Fruit fly (Drosophila melanogaster): Measurements from ENCODE around the gene Gk2.
A peak's percentile ranks its signal among the peaks of the same experiment; 100 is the strongest.

Gene Gk2

DNA sequence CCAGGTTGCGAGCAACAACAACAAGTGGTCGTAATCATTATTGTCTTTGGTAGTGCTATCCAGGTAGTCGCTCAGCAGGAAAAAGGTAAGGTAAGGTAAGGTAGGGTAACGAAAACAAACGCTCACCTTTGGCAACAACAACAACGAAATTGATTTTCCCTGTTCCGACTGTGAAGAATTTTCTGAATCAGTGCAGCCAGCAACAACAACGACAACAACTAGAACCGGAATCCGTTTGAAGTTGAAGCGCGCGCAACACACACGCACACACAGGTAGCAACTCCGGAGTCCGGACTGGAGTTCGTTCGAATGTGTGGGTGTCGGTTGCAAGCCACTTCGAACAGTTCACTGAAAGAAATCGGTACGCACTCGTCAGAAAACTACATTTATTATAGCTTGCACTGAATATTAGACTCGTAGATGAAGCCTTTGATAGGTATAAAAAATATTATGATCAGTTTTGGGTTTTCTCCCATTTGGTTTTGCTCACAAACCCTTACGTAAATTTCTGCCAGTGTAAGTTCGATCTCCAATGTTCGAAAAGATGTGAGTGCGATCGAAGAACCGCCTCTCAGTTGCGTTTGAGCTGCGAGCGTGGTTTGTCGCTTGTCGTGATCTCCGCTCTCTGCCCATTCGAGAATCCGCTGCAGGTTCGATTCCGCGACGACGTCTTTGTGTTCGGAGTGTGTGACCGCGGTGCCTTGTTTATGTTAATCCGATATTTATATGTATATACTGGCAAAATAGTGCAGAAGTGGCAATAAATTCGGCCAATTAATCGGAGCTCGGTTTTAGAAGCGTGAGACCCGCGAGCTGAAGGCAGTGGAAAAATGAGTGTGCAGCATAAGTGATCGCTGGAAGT lies 8.4 kb downstream of the Gk2 start, which contains the start of gene CG13921:
Gene CG13921, plus strand, starts transcription at position 570 of the 862 bp plus-strand sequence.
- TF ChIP-seq OdsH (GFP tag; optimal IDR thresholded peaks at IDR 0.05) (peak; percentile 99), usp (GFP tag; optimal IDR thresholded peaks at IDR 0.05) (no peak), dsf (GFP tag; optimal IDR thresholded peaks at IDR 0.05; ENCODE audit: borderline replicate concordance) (peak; percentile 94), Rel (GFP tag; optimal IDR thresholded peaks at IDR 0.05) (peak; percentile 97), Rel (tag; optimal IDR thresholded peaks at IDR 0.05) (peak; percentile 93), h (GFP tag; optimal IDR thresholded peaks at IDR 0.05) (peak; percentile 100), Dfd (GFP tag; optimal IDR thresholded peaks at IDR 0.05) (no peak), CG32264 (GFP tag; optimal IDR thresholded peaks at IDR 0.05) (peak; percentile 99), Mio (GFP tag; optimal IDR thresholded peaks at IDR 0.05) (peak; percentile 88), dl (GFP tag; optimal IDR thresholded peaks at IDR 0.05; ENCODE audit: insufficient read depth in 1 of 2, partially characterized antibody in 2 of 2) (no peak), Hnf4 (GFP tag; optimal IDR thresholded peaks at IDR 0.05) (peak; percentile 99), N (GFP tag; optimal IDR thresholded peaks at IDR 0.05) (no peak), sv (GFP tag; optimal IDR thresholded peaks at IDR 0.05) (peak; percentile 99), fru (GFP tag; optimal IDR thresholded peaks at IDR 0.05) (peak; percentile 99), woc (GFP tag; optimal IDR thresholded peaks at IDR 0.05) (peak; percentile 98), HLH106 (tag; optimal IDR thresholded peaks at IDR 0.05) (peak; percentile 100), Hr78 (GFP tag; optimal IDR thresholded peaks at IDR 0.05) (no peak), CG9705 (GFP tag; optimal IDR thresholded peaks at IDR 0.05) (peak; percentile 99), Dif (GFP tag; optimal IDR thresholded peaks at IDR 0.05; ENCODE audit: partially characterized antibody) (peak; percentile 4), foxo (GFP tag; optimal IDR thresholded peaks at IDR 0.05) (peak; percentile 96 to 100), lola (GFP tag; optimal IDR thresholded peaks at IDR 0.05) (no peak), Sp1 (GFP tag; optimal IDR thresholded peaks at IDR 0.05) (peak; percentile 99), dmrt93B (GFP tag; optimal IDR thresholded peaks at IDR 0.05) (peak; percentile 99), ey (GFP tag; optimal IDR thresholded peaks at IDR 0.05) (peak; percentile 99), Jra (GFP tag; optimal IDR thresholded peaks at IDR 0.05) (peak; percentile 98), rgr (GFP tag; optimal IDR thresholded peaks at IDR 0.05) (peak; percentile 99), GATAd (GFP tag; optimal IDR thresholded peaks at IDR 0.05) (peak; percentile 94), jim (GFP tag; optimal IDR thresholded peaks at IDR 0.05) (peak; percentile 33), pan (optimal IDR thresholded peaks at IDR 0.05) (no peak), psq (GFP tag; optimal IDR thresholded peaks at IDR 0.05) (peak; percentile 97), Hr83 (GFP tag; optimal IDR thresholded peaks at IDR 0.05; ENCODE audit: poor library complexity, severe bottlenecking) (peak; percentile 95), br (GFP tag; optimal IDR thresholded peaks at IDR 0.05) (peak; percentile 99), sage (GFP tag; optimal IDR thresholded peaks at IDR 0.05) (peak; percentile 99)

- no peak for TF ChIP-seq CG32264 (GFP tag; optimal IDR thresholded peaks at IDR 0.05)
- peak; percentile 51 for TF ChIP-seq Vsx2 (GFP tag; optimal IDR thresholded peaks at IDR 0.05; ENCODE audit: partially characterized antibody)
These were observed 10.0 kb downstream of the Gk2 start for dm6 chr3L:1748218-1748617.

- TF ChIP-seq fru (GFP tag; optimal IDR thresholded peaks at IDR 0.05) (no peak), sage (GFP tag; optimal IDR thresholded peaks at IDR 0.05) (no peak), Mio (GFP tag; optimal IDR thresholded peaks at IDR 0.05) (no peak), foxo (GFP tag; optimal IDR thresholded peaks at IDR 0.05) (no peak), Hr78 (GFP tag; optimal IDR thresholded peaks at IDR 0.05) (no peak)
These were observed 16.1 kb downstream of the Gk2 start for dm6 chr3L:1754262-1754661.

DNA sequence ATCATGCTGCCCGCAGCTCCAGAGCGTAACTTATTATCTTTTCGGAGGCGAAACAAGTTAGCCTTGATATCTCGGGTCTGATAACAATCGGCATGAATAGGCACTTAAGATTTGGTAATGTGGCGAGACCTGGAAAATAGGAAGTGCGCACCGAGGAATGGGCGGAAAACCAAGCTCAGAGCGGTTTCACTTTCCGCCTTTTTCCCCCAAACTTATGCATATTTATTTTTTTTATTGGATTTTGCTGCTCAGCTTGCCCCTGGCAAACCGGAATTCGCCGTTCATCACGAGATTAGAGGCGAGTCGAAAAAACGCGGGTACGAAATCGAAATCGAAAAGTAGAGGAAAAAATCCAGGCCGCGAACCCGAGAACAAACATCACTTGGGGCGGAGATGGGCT lies 16.7 kb downstream of the Gk2 start:
- TF ChIP-seq h (GFP tag; optimal IDR thresholded peaks at IDR 0.05) (no peak), lola (GFP tag; optimal IDR thresholded peaks at IDR 0.05) (no peak), br (GFP tag; optimal IDR thresholded peaks at IDR 0.05) (no peak), Vsx2 (GFP tag; optimal IDR thresholded peaks at IDR 0.05; ENCODE audit: partially characterized antibody) (no peak), CG32264 (GFP tag; optimal IDR thresholded peaks at IDR 0.05) (no peak), sage (GFP tag; optimal IDR thresholded peaks at IDR 0.05) (no peak), N (GFP tag; optimal IDR thresholded peaks at IDR 0.05) (no peak), jim (GFP tag; optimal IDR thresholded peaks at IDR 0.05) (no peak), pan (optimal IDR thresholded peaks at IDR 0.05) (no peak), CG9705 (GFP tag; optimal IDR thresholded peaks at IDR 0.05) (no peak), woc (GFP tag; optimal IDR thresholded peaks at IDR 0.05) (no peak), rgr (GFP tag; optimal IDR thresholded peaks at IDR 0.05) (no peak), sv (GFP tag; optimal IDR thresholded peaks at IDR 0.05) (no peak), GATAd (GFP tag; optimal IDR thresholded peaks at IDR 0.05) (no peak)

All from whole organism, wandering third instar larva.